Worm (Caenorhabditis elegans) whole organism, L2 larva: ENCODE results near the gene phy-3.

Source experiments
- R02D3.7 ChIP-seq: fragments of 150-350 bp; optimal IDR thresholded peaks from 2 replicates; lab custom pipeline; 2014; ENCODE audit warnings: missing biosample characterization, missing genetic modification characterization
- ZK546.5 ChIP-seq: sonication (generic microtip); optimal IDR thresholded peaks from 2 replicates; lab custom pipeline; 2017; ENCODE audit warnings: missing biosample characterization, missing genetic modification characterization
- aly-2 ChIP-seq: fragments of 150-350 bp; optimal IDR thresholded peaks from 2 replicates; lab custom pipeline; 2014; ENCODE audit warnings: missing biosample characterization, missing genetic modification characterization
- ama-1 ChIP-seq: fragments of 150-350 bp; optimal IDR thresholded peaks from 2 replicates; lab custom pipeline; 2018; ENCODE audit warnings: inconsistent platforms
- ceh-82 ChIP-seq: fragments of 150-350 bp; optimal IDR thresholded peaks from 2 replicates; lab custom pipeline; 2014; ENCODE audit warnings: missing biosample characterization, missing genetic modification characterization
- egl-27 ChIP-seq: sonication (generic microtip); optimal IDR thresholded peaks from 3 replicates; lab custom pipeline; 2017; ENCODE audit warnings: missing biosample characterization, missing genetic modification reagents, missing genetic modification characterization
- lsy-2 ChIP-seq, 2 experiments: fragments of 150-350 bp in 1 of 2; sonication (generic microtip) in 1 of 2; optimal IDR thresholded peaks; 2 replicates each; lab custom pipeline; 2014 to 2017; ENCODE audit warnings: missing biosample characterization in 2 of 2, missing genetic modification characterization in 2 of 2
- nhr-11 ChIP-seq: fragments of 150-350 bp; optimal IDR thresholded peaks from 2 replicates; lab custom pipeline; 2014; ENCODE audit warnings: missing biosample characterization, missing genetic modification characterization
- nhr-12 ChIP-seq: fragments of 150-350 bp; optimal IDR thresholded peaks from 2 replicates; lab custom pipeline; 2014; ENCODE audit warnings: missing biosample characterization, missing genetic modification characterization
- nhr-23 ChIP-seq: fragments of 150-350 bp; optimal IDR thresholded peaks from 2 replicates; lab custom pipeline; 2014; ENCODE audit warnings: missing biosample characterization, missing genetic modification reagents, missing genetic modification characterization
- skn-1 ChIP-seq: sonication (generic microtip); optimal IDR thresholded peaks from 2 replicates; lab custom pipeline; 2017; ENCODE audit warnings: missing biosample characterization, missing genetic modification characterization
- sma-9 ChIP-seq, 2 experiments: fragments of 150-350 bp in 1 of 2; sonication (generic microtip) in 1 of 2; optimal IDR thresholded peaks; 2 replicates each; lab custom pipeline; 2014 to 2016; ENCODE audit warnings: missing genetic modification characterization in 2 of 2, mild to moderate bottlenecking in 1 of 2, missing biosample characterization in 1 of 2, missing compliant biosample characterization in 1 of 2, missing genetic modification reagents in 1 of 2, moderate library complexity in 1 of 2
- snpc-4 ChIP-seq: fragments of 150-350 bp; optimal IDR thresholded peaks from 2 replicates; lab custom pipeline; 2014; ENCODE audit warnings: missing biosample characterization, missing genetic modification characterization
- ztf-4 ChIP-seq: fragments of 150-350 bp; optimal IDR thresholded peaks from 2 replicates; lab custom pipeline; 2014; ENCODE audit warnings: missing biosample characterization, missing genetic modification characterization

DNA sequence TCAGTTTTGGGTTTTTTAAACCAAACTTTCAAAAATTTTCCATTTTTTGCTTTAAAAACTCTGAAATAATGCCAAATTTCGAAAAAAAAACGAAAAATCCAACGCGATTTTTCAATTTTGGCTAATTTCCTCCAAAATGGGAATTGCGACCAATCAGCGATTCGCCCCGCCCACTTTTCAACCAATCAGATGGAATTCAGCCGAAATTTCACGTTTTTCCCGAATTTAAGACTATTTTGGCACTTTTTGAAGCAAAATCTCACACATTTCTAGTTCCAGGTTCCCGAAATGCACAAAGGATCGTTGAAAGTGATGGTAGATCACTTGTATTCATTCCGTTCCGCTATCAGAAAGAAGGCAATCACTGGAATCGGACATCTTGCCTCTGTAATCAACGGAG is 28.2 kb upstream of the phy-3 start:
- no peak for TF ChIP-seq lsy-2 (tag; optimal IDR thresholded peaks at IDR 0.05; lab: Kevin White, UChicago)
- no peak for TF ChIP-seq nhr-11 (tag; lab: Kevin White, UChicago)
- TF ChIP-seq ceh-82 (tag; lab: Kevin White, UChicago) = no peak
- TF ChIP-seq ZK546.5 (tag; lab: Kevin White, UChicago) = no peak
- TF ChIP-seq R02D3.7 (tag; lab: Kevin White, UChicago) = no peak
- TF ChIP-seq skn-1 (tag; lab: Kevin White, UChicago) = no peak
- TF ChIP-seq nhr-23 = no peak
- no peak for TF ChIP-seq ztf-4 (tag; lab: Kevin White, UChicago)
- no peak for TF ChIP-seq nhr-12 (tag; lab: Kevin White, UChicago)
- TF ChIP-seq aly-2 (tag; lab: Kevin White, UChicago) = no peak
- TF ChIP-seq snpc-4 = no peak
- TF ChIP-seq egl-27 (tag; lab: Kevin White, UChicago) = no peak
- TF ChIP-seq ama-1 (lab: Kevin White, UChicago) = no peak
- TF ChIP-seq sma-9 (GFP tag; optimal IDR thresholded peaks at IDR 0.05; lab: Kevin White, UChicago) = no peak
- TF ChIP-seq sma-9 (tag; optimal IDR thresholded peaks at IDR 0.05; lab: Kevin White, UChicago) = no peak
